Fruit fly (Drosophila melanogaster) whole organism, wandering third instar larva: ENCODE data around the gene Hk.
A peak's percentile ranks its signal among the peaks of the same experiment; 100 is the strongest.

ENCODE experiments used
- Abd-B ChIP-seq: fragments of >200 bp; optimal IDR thresholded peaks from 2 replicates; lab custom pipeline; 2017; ENCODE audit warnings: missing biosample characterization, missing genetic modification characterization
- CG32264 ChIP-seq: fragments of 200-800 bp; sonication (Bioruptor generic); optimal IDR thresholded peaks from 2 replicates; lab custom pipeline; 2016; ENCODE audit warnings: missing biosample characterization, missing genetic modification characterization
- CG9705 ChIP-seq: fragments of 200-800 bp; sonication (Bioruptor generic); optimal IDR thresholded peaks from 2 replicates; lab custom pipeline; 2018; ENCODE audit warnings: missing biosample characterization, mild to moderate bottlenecking, missing genetic modification characterization
- CrebA ChIP-seq: fragments of 200-800 bp; sonication (Bioruptor generic); optimal IDR thresholded peaks from 2 replicates; lab custom pipeline; 2016; ENCODE audit warnings: missing biosample characterization, mild to moderate bottlenecking, missing genetic modification characterization, borderline replicate concordance
- Dfd ChIP-seq: fragments of >200 bp; optimal IDR thresholded peaks from 2 replicates; lab custom pipeline; 2017; ENCODE audit warnings: missing biosample characterization, missing genetic modification characterization
- Dif ChIP-seq: fragments of 200-275, 200-300 bp; sonication (Bioruptor generic); optimal IDR thresholded peaks from 2 replicates; lab custom pipeline; 2018; ENCODE audit warnings: missing biosample characterization, missing genetic modification characterization; ENCODE audit not compliant: partially characterized antibody
- GATAd ChIP-seq: sonication (Bioruptor generic); optimal IDR thresholded peaks from 2 replicates; lab custom pipeline; 2016; ENCODE audit warnings: missing biosample characterization, missing genetic modification characterization
- HLH106 ChIP-seq: fragments of 200-800 bp; optimal IDR thresholded peaks from 3 replicates; lab custom pipeline; 2019; ENCODE audit warnings: missing biosample characterization, mild to moderate bottlenecking, missing genetic modification characterization, moderate library complexity
- Hnf4 ChIP-seq: fragments of 200-800 bp; sonication (Bioruptor generic); optimal IDR thresholded peaks from 2 replicates; lab custom pipeline; 2016; ENCODE audit warnings: missing biosample characterization, mild to moderate bottlenecking, missing genetic modification characterization
- Hr78 ChIP-seq: fragments of >200 bp; optimal IDR thresholded peaks from 2 replicates; lab custom pipeline; 2017; ENCODE audit warnings: missing biosample characterization, missing genetic modification characterization
- Hr83 ChIP-seq: fragments of 200-300 bp; sonication (Bioruptor generic); optimal IDR thresholded peaks from 2 replicates; lab custom pipeline; 2016; ENCODE audit warnings: missing biosample characterization, mild to moderate bottlenecking, missing genetic modification characterization, moderate library complexity; ENCODE audit not compliant: poor library complexity, severe bottlenecking
- Jra ChIP-seq: sonication (Bioruptor generic); optimal IDR thresholded peaks from 2 replicates; lab custom pipeline; 2016; ENCODE audit warnings: missing biosample characterization, missing genetic modification characterization
- Mio ChIP-seq: sonication (Bioruptor generic); optimal IDR thresholded peaks from 2 replicates; lab custom pipeline; 2016; ENCODE audit warnings: missing biosample characterization, missing genetic modification characterization
- Myc ChIP-seq: fragments of >200 bp; optimal IDR thresholded peaks from 2 replicates; lab custom pipeline; 2017
- N ChIP-seq: fragments of >200 bp; optimal IDR thresholded peaks from 2 replicates; lab custom pipeline; 2018; ENCODE audit warnings: missing biosample characterization, missing external identifiers, missing genetic modification characterization
- OdsH ChIP-seq: fragments of 200-800 bp; sonication (Bioruptor generic); optimal IDR thresholded peaks from 2 replicates; lab custom pipeline; 2016; ENCODE audit warnings: missing biosample characterization, mild to moderate bottlenecking, missing genetic modification characterization
- Rel ChIP-seq, 2 experiments: fragments of 200-800 bp; sonication (Bioruptor generic) in 1 of 2; optimal IDR thresholded peaks; 2 replicates in 1 of 2; 3 replicates in 1 of 2; lab custom pipeline; 2016 to 2019; ENCODE audit warnings: mild to moderate bottlenecking in 2 of 2, missing biosample characterization in 2 of 2, missing genetic modification characterization in 2 of 2, moderate library complexity in 1 of 2
- Sp1 ChIP-seq: fragments of 200-800 bp; sonication (Bioruptor generic); optimal IDR thresholded peaks from 3 replicates; lab custom pipeline; 2019; ENCODE audit warnings: missing biosample characterization, mild to moderate bottlenecking, missing genetic modification characterization, moderate library complexity
- Vsx2 ChIP-seq: fragments of 200-300, 225-300 bp; sonication (Bioruptor generic); optimal IDR thresholded peaks from 2 replicates; lab custom pipeline; 2018; ENCODE audit warnings: missing biosample characterization, missing genetic modification characterization; ENCODE audit not compliant: partially characterized antibody
- br ChIP-seq: fragments of 200-800 bp; sonication (Bioruptor generic); optimal IDR thresholded peaks from 2 replicates; lab custom pipeline; 2016; ENCODE audit warnings: missing biosample characterization, missing genetic modification characterization
- brk ChIP-seq: fragments of 200-800 bp; sonication (Bioruptor generic); optimal IDR thresholded peaks from 2 replicates; lab custom pipeline; 2016; ENCODE audit warnings: missing biosample characterization, mild to moderate bottlenecking, missing genetic modification characterization
- dl ChIP-seq, 2 experiments: fragments of 175-275, 200-275 bp in 1 of 2; fragments of 200-275 bp in 1 of 2; sonication (Bioruptor generic); optimal IDR thresholded peaks; lab custom pipeline; 2018; ENCODE audit warnings: mild to moderate bottlenecking in 2 of 2, missing biosample characterization in 2 of 2, missing genetic modification characterization in 2 of 2, moderate library complexity in 2 of 2; ENCODE audit not compliant: partially characterized antibody in 2 of 2, insufficient read depth in 1 of 2
- dmrt93B ChIP-seq: fragments of 200-800 bp; sonication (Bioruptor generic); optimal IDR thresholded peaks from 2 replicates; lab custom pipeline; 2018; ENCODE audit warnings: missing biosample characterization, mild to moderate bottlenecking, missing genetic modification characterization
- dsf ChIP-seq: sonication (Bioruptor generic); optimal IDR thresholded peaks from 2 replicates; lab custom pipeline; 2016; ENCODE audit warnings: missing biosample characterization, missing genetic modification characterization, borderline replicate concordance
- ey ChIP-seq: fragments of 200-800 bp; sonication (Bioruptor generic); optimal IDR thresholded peaks from 2 replicates; lab custom pipeline; 2016; ENCODE audit warnings: missing biosample characterization, missing genetic modification characterization
- foxo ChIP-seq, 2 experiments: fragments of 200-800 bp; sonication (Bioruptor generic); optimal IDR thresholded peaks; 2 replicates in 1 of 2; 3 replicates in 1 of 2; lab custom pipeline; 2016 to 2017; ENCODE audit warnings: missing biosample characterization in 2 of 2, missing genetic modification characterization in 2 of 2
- fru ChIP-seq: fragments of 200-800 bp; sonication (Bioruptor generic); optimal IDR thresholded peaks from 3 replicates; lab custom pipeline; 2016; ENCODE audit warnings: missing biosample characterization, mild to moderate bottlenecking, missing genetic modification characterization
- h ChIP-seq: fragments of 200-800 bp; sonication (Bioruptor generic); optimal IDR thresholded peaks from 3 replicates; lab custom pipeline; 2016; ENCODE audit warnings: missing biosample characterization, mild to moderate bottlenecking, missing genetic modification characterization
- jim ChIP-seq: fragments of 175-275, 200-325 bp; sonication (Bioruptor generic); optimal IDR thresholded peaks from 2 replicates; lab custom pipeline; 2016; ENCODE audit warnings: missing biosample characterization, mild to moderate bottlenecking, missing genetic modification characterization
- lola ChIP-seq: fragments of >200 bp; optimal IDR thresholded peaks from 2 replicates; lab custom pipeline; 2017; ENCODE audit warnings: missing biosample characterization, missing genetic modification characterization
- pan ChIP-seq: fragments of >200 bp; optimal IDR thresholded peaks from 2 replicates; lab custom pipeline; 2017
- psq ChIP-seq: fragments of 200-800 bp; sonication (Bioruptor generic); optimal IDR thresholded peaks from 3 replicates; lab custom pipeline; 2017; ENCODE audit warnings: missing biosample characterization, mild to moderate bottlenecking, missing genetic modification characterization, moderate library complexity
- rgr ChIP-seq: fragments of 200-800 bp; sonication (Bioruptor generic); optimal IDR thresholded peaks from 3 replicates; lab custom pipeline; 2016; ENCODE audit warnings: missing biosample characterization, mild to moderate bottlenecking, missing genetic modification characterization
- sage ChIP-seq: fragments of 200-800 bp; sonication (Bioruptor generic); optimal IDR thresholded peaks from 2 replicates; lab custom pipeline; 2016; ENCODE audit warnings: missing biosample characterization, mild to moderate bottlenecking, missing genetic modification characterization
- sv ChIP-seq: fragments of 200-800 bp; sonication (Bioruptor generic); optimal IDR thresholded peaks from 3 replicates; lab custom pipeline; 2016; ENCODE audit warnings: missing biosample characterization, missing genetic modification characterization
- tai ChIP-seq: sonication (Bioruptor generic); optimal IDR thresholded peaks from 2 replicates; lab custom pipeline; 2016; ENCODE audit warnings: missing biosample characterization, missing genetic modification characterization
- usp ChIP-seq: fragments of >200 bp; optimal IDR thresholded peaks from 2 replicates; lab custom pipeline; 2017; ENCODE audit warnings: missing biosample characterization, missing genetic modification characterization
- woc ChIP-seq: sonication (Bioruptor generic); optimal IDR thresholded peaks from 2 replicates; lab custom pipeline; 2016; ENCODE audit warnings: missing biosample characterization, mild to moderate bottlenecking, missing genetic modification characterization

Hk gene

DNA sequence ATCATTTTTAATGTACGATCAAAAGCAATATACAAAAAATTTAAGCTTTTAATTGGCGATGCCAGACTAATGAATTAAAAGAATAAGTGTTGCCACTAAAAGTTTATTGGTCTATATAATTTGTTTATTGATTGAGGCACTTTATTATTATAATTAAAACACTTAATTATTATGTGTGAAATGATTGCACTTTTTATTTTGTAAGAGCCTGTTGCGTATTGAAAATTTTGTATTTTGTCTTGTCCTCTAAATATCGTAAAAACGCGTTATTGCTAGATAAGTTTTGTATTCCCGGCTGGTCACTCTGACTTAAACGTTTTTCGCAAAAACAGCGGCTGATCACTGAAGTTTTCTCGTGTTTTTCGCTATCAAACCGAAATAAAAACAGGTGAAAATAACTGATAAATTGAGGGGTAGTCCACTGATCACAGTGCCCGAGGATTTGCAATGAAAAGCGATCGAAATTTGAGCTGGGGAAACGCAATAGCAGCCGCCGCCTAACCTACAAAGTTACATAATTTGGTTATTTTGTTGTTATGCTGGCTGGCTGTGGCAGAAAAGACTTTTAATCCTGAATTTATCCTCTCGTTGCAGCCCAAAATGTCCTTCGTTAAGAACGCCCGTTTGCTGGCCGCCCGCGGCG, 50.5 kb downstream of the Hk start, which contains the start of gene ATPsyndelta:
TSS of gene ATPsyndelta (plus strand) at position 284 of the 643 bp plus-strand sequence.
- TF ChIP-seq Rel (GFP tag; optimal IDR thresholded peaks at IDR 0.05; lab: Kevin White, UChicago), result no peak
- TF ChIP-seq Rel (tag; optimal IDR thresholded peaks at IDR 0.05; lab: Kevin White, UChicago), result no peak
- TF ChIP-seq CG9705 (GFP tag; lab: Kevin White, UChicago), result no peak
- TF ChIP-seq foxo (GFP tag; optimal IDR thresholded peaks at IDR 0.05; lab: Kevin White, UChicago), result no peak
- TF ChIP-seq Sp1, result no peak
- TF ChIP-seq Vsx2 (GFP tag; lab: Kevin White, UChicago), result no peak
- no peak for TF ChIP-seq brk (GFP tag; lab: Kevin White, UChicago)
- no peak for TF ChIP-seq sv (GFP tag; lab: Kevin White, UChicago)
- TF ChIP-seq dmrt93B (GFP tag; lab: Kevin White, UChicago), result no peak
- no peak for TF ChIP-seq Jra (GFP tag; lab: Kevin White, UChicago)
- no peak for TF ChIP-seq lola (GFP tag; lab: Kevin White, UChicago)

dm6 chrX:10212118-10212517, 51.2 kb downstream of the Hk start, which contains the start of gene Ypel:
TSS of gene Ypel (minus strand) at chrX:10212374.
- TF ChIP-seq sv (GFP tag; lab: Kevin White, UChicago) (no peak), Rel (GFP tag; optimal IDR thresholded peaks at IDR 0.05; lab: Kevin White, UChicago) (no peak), Rel (tag; optimal IDR thresholded peaks at IDR 0.05; lab: Kevin White, UChicago) (peak; percentile 20)

dm6 chrX:10211128-10211914, 52.0 kb downstream of the Hk start:
- TF ChIP-seq Hr83 (GFP tag; lab: Kevin White, UChicago), result peak; percentile 44
- no peak for TF ChIP-seq Mio (GFP tag; lab: Kevin White, UChicago)
- peak; percentile 3 to 67 for TF ChIP-seq dl (GFP tag; optimal IDR thresholded peaks at IDR 0.05; lab: Kevin White, UChicago; ENCODE audit: insufficient read depth in 1 of 2, partially characterized antibody in 2 of 2)
- no peak for TF ChIP-seq usp (GFP tag; lab: Kevin White, UChicago)
- TF ChIP-seq Vsx2 (GFP tag; lab: Kevin White, UChicago), result no peak
- peak; percentile 75 for TF ChIP-seq Dif (GFP tag; lab: Kevin White, UChicago)
- TF ChIP-seq dsf, result no peak
- peak; percentile 74 for TF ChIP-seq br (GFP tag; lab: Kevin White, UChicago)
- TF ChIP-seq N (GFP tag; lab: Kevin White, UChicago), result no peak
- TF ChIP-seq CG9705 (GFP tag; lab: Kevin White, UChicago), result peak; percentile 25
- no peak for TF ChIP-seq lola (GFP tag; lab: Kevin White, UChicago)
- TF ChIP-seq tai, result peak; percentile 11
- TF ChIP-seq Rel (GFP tag; optimal IDR thresholded peaks at IDR 0.05; lab: Kevin White, UChicago), result no peak
- TF ChIP-seq Rel (tag; optimal IDR thresholded peaks at IDR 0.05; lab: Kevin White, UChicago), result peak; percentile 41
- peak; percentile 84 for TF ChIP-seq fru
- TF ChIP-seq Dfd (GFP tag; lab: Kevin White, UChicago), result no peak
- peak; percentile 85 for TF ChIP-seq psq (GFP tag; lab: Kevin White, UChicago)
- TF ChIP-seq woc (GFP tag; lab: Kevin White, UChicago), result peak; percentile 69
- no peak for TF ChIP-seq sv (GFP tag; lab: Kevin White, UChicago)
- no peak for TF ChIP-seq Myc (lab: Kevin White, UChicago)
- peak; percentile 76 for TF ChIP-seq rgr
- peak; percentile 71 for TF ChIP-seq CG32264
- peak; percentile 71 for TF ChIP-seq dmrt93B (GFP tag; lab: Kevin White, UChicago)
- peak in 1 of 2 experiments; percentile 84 for TF ChIP-seq foxo (GFP tag; optimal IDR thresholded peaks at IDR 0.05; lab: Kevin White, UChicago)
- TF ChIP-seq GATAd (GFP tag; lab: Kevin White, UChicago), result no peak
- peak; percentile 90 for TF ChIP-seq HLH106 (tag; lab: Kevin White, UChicago)
- TF ChIP-seq Abd-B (GFP tag; lab: Kevin White, UChicago), result no peak
- peak; percentile 2 for TF ChIP-seq sage (GFP tag; lab: Kevin White, UChicago)
- TF ChIP-seq CrebA, result no peak
- peak; percentile 25 for TF ChIP-seq Hnf4
- TF ChIP-seq h (GFP tag; lab: Kevin White, UChicago), result peak; percentile 83
- TF ChIP-seq jim (GFP tag; lab: Kevin White, UChicago), result no peak
- peak; percentile 1 for TF ChIP-seq Jra (GFP tag; lab: Kevin White, UChicago)
- TF ChIP-seq ey (GFP tag; lab: Kevin White, UChicago), result peak; percentile 85
- TF ChIP-seq Sp1, result peak; percentile 88
- peak; percentile 81 for TF ChIP-seq OdsH (GFP tag; lab: Kevin White, UChicago)
- TF ChIP-seq brk (GFP tag; lab: Kevin White, UChicago), result no peak
- no peak for TF ChIP-seq Hr78 (GFP tag; lab: Kevin White, UChicago)
- TF ChIP-seq pan (lab: Kevin White, UChicago), result no peak
